Worm (Caenorhabditis elegans) whole organism, midembryonic: ENCODE data around the gene srd-48.

ENCODE experiments used
- T22C8.4 ChIP-seq: fragments of 200-800 bp; sonication (Bioruptor generic); IDR thresholded peaks from 2 replicates; pipeline ENCODE4 v1.3.6; 2022; ENCODE audit warnings: missing genetic modification characterization, missing compliant biosample characterization
- cog-1 ChIP-seq: sonication (generic microtip); optimal IDR thresholded peaks from 2 replicates; lab custom pipeline; 2016; ENCODE audit warnings: missing genetic modification characterization, missing compliant biosample characterization
- flt-1 ChIP-seq: fragments of 200-800 bp; sonication (Bioruptor generic); IDR thresholded peaks from 2 replicates; pipeline ENCODE4 v1.3.6; 2022; ENCODE audit warnings: missing genetic modification characterization, missing compliant biosample characterization
- klf-2 ChIP-seq: fragments of 200-800 bp; sonication (Bioruptor generic); conservative IDR thresholded peaks from 2 replicates; pipeline ENCODE4 v1.3.6; 2022; ENCODE audit warnings: missing genetic modification reagents, missing genetic modification characterization, missing compliant biosample characterization
- med-1 ChIP-seq: sonication (generic microtip); optimal IDR thresholded peaks from 2 replicates; lab custom pipeline; 2017; ENCODE audit warnings: missing genetic modification characterization, mild to moderate bottlenecking, missing compliant biosample characterization, antibody characterized with exemption, missing genetic modification reagents; ENCODE audit not compliant: insufficient read depth
- ref-1 ChIP-seq: fragments of 200-800 bp; sonication (Bioruptor generic); conservative IDR thresholded peaks from 2 replicates; pipeline ENCODE4 v1.3.6; 2022; ENCODE audit warnings: missing genetic modification reagents, missing genetic modification characterization, missing compliant biosample characterization
- tab-1 ChIP-seq: fragments of 200-800 bp; sonication (Bioruptor generic); IDR thresholded peaks from 2 replicates; pipeline ENCODE4 v1.3.6; 2022; ENCODE audit warnings: missing genetic modification characterization, missing compliant biosample characterization
- ztf-23 ChIP-seq: fragments of 200-800 bp; sonication (Bioruptor generic); IDR thresholded peaks from 2 replicates; pipeline ENCODE4 v1.3.6; 2022; ENCODE audit warnings: missing genetic modification reagents, missing genetic modification characterization, missing compliant biosample characterization
- ztf-29 ChIP-seq: fragments of 200-800 bp; sonication (Bioruptor generic); IDR thresholded peaks from 2 replicates; pipeline ENCODE4 v1.3.6; 2022; ENCODE audit warnings: missing genetic modification reagents, missing genetic modification characterization, missing compliant biosample characterization

Gene srd-48

DNA sequence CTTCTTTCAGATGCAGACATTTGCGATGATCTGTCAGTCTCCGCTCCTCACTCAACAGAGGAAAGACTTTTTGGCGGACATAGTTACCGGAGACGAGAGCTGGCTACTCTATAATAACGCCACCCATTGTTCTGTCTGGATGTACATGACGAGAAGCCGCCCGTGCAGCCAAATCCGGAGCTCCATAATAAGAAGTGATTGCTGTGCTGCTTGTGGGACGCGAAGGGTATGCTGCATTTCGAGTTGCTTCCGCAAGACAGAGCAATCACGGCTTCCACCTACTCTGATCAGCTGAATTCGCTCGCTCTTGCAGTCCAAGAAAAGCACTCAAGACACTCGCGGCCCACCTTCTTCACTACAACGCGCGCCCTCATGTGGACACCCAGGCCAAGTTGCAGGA lies 22.1 kb upstream of the srd-48 start:
- TF ChIP-seq T22C8.4 (GFP tag; lab: Robert Waterston, UW): no peak
- no peak for TF ChIP-seq cog-1 (tag; lab: Kevin White, UChicago)
- no peak for TF ChIP-seq ref-1 (GFP tag; lab: Robert Waterston, UW)
- TF ChIP-seq flt-1: no peak
- no peak for TF ChIP-seq med-1
- TF ChIP-seq ztf-23 (GFP tag; lab: Robert Waterston, UW): no peak
- TF ChIP-seq klf-2 (GFP tag; lab: Robert Waterston, UW): no peak
- TF ChIP-seq tab-1 (GFP tag; lab: Robert Waterston, UW): no peak
- TF ChIP-seq ztf-29: no peak

DNA sequence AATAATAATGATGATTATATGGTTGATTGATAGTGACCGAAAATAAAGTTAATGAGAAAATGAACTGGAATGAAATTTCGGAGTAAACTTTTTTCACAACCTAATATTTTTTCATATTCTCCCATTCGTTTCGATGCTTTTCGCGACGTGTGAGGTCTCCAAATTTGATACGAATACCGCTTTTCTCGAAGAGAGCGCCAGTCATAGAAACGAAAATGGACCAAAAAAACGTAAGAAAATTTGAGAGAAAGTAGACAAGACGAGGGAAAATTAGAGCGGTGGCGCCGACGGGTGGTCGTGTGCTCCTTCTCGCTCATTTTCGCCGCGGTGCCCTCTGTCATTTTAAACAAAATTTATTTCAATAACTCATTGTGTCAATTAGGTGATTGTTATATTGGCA lies 21.5 kb upstream of the srd-48 start:
- TF ChIP-seq ztf-23 (GFP tag; lab: Robert Waterston, UW) (no peak), cog-1 (tag; lab: Kevin White, UChicago) (no peak), ztf-29 (no peak), T22C8.4 (GFP tag; lab: Robert Waterston, UW) (no peak), klf-2 (GFP tag; lab: Robert Waterston, UW) (no peak)

DNA sequence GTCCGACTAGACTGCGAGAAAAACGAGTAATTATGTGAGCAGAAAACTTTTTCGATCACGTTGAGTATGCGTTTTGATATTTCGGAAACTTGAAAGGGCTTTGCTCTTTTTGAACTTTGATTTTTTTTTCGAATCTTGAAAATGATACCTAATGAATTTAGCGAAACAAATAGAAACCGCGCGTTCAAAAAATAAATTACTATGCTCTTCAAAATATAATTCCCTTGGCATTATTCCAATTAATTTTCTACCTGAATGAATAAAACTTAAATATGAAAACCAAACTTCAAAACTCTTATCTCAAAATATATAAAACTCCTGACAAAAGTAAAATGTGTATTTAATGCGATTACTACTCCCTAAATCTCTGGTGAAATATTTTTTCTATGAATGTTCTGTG lies 20.6 kb upstream of the srd-48 start, which contains the start of gene xtr-2:
Gene xtr-2 (plus strand): TSS at position 301 of the 400 bp plus-strand sequence.
- TF ChIP-seq T22C8.4 (GFP tag; lab: Robert Waterston, UW) (no peak), ztf-29 (no peak), tab-1 (GFP tag; lab: Robert Waterston, UW) (no peak), flt-1 (no peak), med-1 (no peak), ztf-23 (GFP tag; lab: Robert Waterston, UW) (no peak), ref-1 (GFP tag; lab: Robert Waterston, UW) (no peak), cog-1 (tag; lab: Kevin White, UChicago) (no peak), klf-2 (GFP tag; lab: Robert Waterston, UW) (no peak)

DNA sequence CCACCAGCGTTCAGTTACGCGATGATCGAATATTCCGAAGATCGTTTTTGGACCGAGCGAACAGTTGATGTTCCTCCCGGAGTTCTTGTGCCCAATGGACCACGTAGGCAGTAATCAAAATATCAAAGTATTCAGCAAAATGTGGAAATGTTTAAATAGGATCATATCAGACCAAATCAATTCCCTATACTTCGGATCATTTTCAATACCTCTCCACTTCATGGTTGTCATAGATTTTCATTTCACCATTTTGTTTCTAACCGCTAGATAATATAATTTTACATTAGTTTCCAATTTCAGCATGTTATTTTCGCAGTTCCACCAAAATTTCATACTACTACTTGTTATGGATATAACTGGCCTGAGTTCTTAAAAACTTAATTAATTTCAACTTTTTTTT lies 18.3 kb upstream of the srd-48 start:
- no peak for TF ChIP-seq ref-1 (GFP tag; lab: Robert Waterston, UW)
- no peak for TF ChIP-seq cog-1 (tag; lab: Kevin White, UChicago)

DNA sequence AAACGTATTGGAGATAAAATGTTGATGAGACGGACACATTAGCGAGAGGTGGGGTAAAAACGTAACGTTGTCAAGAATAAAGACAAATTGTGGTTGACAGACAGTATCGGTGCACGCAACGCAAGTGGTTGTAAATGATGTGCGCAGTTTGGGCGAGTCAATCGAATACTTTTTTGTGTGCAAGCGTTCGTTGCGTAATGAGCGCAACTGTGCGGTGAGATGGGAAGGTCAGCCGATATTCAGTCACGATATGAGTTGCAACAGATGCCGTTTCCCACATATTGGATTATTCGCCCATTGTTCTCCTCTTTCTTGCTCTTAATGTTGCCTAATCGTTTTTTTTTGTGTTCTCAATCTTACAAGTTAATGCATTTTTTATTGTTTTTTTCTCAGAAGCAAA lies 15.2 kb upstream of the srd-48 start, which contains the start of gene ceh-40:
Gene ceh-40 (minus strand): TSS at position 41 of the 400 bp plus-strand sequence.
- no peak for TF ChIP-seq flt-1
- TF ChIP-seq ref-1 (GFP tag; lab: Robert Waterston, UW): no peak
- no peak for TF ChIP-seq med-1
- TF ChIP-seq cog-1 (tag; lab: Kevin White, UChicago): no peak
- TF ChIP-seq tab-1 (GFP tag; lab: Robert Waterston, UW): no peak
- TF ChIP-seq ztf-23 (GFP tag; lab: Robert Waterston, UW): no peak
- TF ChIP-seq ztf-29: no peak
- TF ChIP-seq T22C8.4 (GFP tag; lab: Robert Waterston, UW): no peak
- TF ChIP-seq klf-2 (GFP tag; lab: Robert Waterston, UW): no peak

DNA sequence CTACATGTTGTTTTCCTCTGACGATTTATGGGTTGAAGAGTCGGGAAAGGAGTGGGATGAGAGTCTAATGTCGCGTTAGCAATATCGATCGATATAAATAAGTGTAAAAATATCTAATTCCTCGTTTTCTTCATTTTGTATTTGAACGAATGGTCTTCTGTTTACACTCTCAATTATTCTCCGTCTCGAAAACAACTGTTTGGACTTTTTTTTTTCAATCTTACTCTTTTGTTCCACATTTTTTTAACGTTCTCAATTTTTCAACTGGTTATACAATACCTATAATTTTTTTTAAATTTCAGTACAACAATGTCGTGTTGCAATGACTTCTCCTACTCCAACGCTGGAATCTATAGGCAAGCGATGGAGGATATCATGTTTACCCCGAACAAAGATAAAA lies 14.6 kb upstream of the srd-48 start, which contains the start of gene F17A2.13:
Gene F17A2.13 (plus strand): TSS at position 301 of the 400 bp plus-strand sequence.
- no peak for TF ChIP-seq flt-1

DNA sequence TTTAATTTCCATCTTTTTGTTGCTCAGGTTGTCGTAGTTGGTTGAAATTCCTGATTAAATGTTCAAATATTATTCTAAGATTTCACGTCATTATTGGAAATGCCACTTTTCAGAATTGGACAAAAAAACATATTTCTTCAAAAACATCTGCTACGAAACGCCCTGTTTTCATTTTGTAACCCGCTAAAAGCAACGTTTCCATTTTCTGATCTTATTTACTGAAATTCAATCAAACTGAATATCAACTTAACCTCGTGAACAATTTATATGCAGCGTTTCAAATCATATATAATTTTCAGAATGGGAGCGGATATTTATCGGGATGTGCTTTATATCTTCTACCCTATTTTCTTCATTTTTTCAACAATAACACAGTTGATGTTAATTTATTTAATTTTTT lies 12.5 kb upstream of the srd-48 start, which contains the start of gene srd-40:
Gene srd-40 (plus strand): TSS at position 301 of the 400 bp plus-strand sequence.
- no peak for TF ChIP-seq ztf-29
- TF ChIP-seq med-1: no peak
- TF ChIP-seq flt-1: no peak
- TF ChIP-seq tab-1 (GFP tag; lab: Robert Waterston, UW): no peak
- TF ChIP-seq klf-2 (GFP tag; lab: Robert Waterston, UW): no peak
- no peak for TF ChIP-seq ztf-23 (GFP tag; lab: Robert Waterston, UW)
- TF ChIP-seq ref-1 (GFP tag; lab: Robert Waterston, UW): no peak
- no peak for TF ChIP-seq T22C8.4 (GFP tag; lab: Robert Waterston, UW)
- TF ChIP-seq cog-1 (tag; lab: Kevin White, UChicago): no peak

DNA sequence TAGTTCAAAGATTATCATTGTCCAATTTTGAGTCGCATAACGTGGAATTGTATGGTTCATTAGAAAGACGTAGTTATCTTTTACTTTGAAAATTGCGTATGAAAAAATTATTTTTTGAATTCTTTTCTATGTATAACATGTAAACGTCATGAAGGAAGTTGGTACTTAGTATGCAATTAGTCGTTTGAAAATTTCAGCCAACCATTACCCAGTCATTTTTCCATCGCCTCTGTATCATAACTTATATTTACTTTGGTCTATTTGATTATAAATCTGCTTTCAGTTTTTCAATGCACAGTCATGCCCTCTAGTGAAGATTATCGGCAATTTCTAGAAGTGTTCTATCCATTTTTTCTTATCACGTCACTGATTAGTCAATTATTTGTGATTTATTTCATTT lies 9.5 kb upstream of the srd-48 start, which contains the start of gene srd-41:
Gene srd-41 (plus strand): TSS at position 301 of the 400 bp plus-strand sequence.
- TF ChIP-seq flt-1: no peak
- no peak for TF ChIP-seq ztf-23 (GFP tag; lab: Robert Waterston, UW)
- TF ChIP-seq med-1: no peak
- no peak for TF ChIP-seq tab-1 (GFP tag; lab: Robert Waterston, UW)
- TF ChIP-seq ztf-29: no peak
- no peak for TF ChIP-seq klf-2 (GFP tag; lab: Robert Waterston, UW)
- no peak for TF ChIP-seq cog-1 (tag; lab: Kevin White, UChicago)
- no peak for TF ChIP-seq T22C8.4 (GFP tag; lab: Robert Waterston, UW)
- TF ChIP-seq ref-1 (GFP tag; lab: Robert Waterston, UW): no peak

DNA sequence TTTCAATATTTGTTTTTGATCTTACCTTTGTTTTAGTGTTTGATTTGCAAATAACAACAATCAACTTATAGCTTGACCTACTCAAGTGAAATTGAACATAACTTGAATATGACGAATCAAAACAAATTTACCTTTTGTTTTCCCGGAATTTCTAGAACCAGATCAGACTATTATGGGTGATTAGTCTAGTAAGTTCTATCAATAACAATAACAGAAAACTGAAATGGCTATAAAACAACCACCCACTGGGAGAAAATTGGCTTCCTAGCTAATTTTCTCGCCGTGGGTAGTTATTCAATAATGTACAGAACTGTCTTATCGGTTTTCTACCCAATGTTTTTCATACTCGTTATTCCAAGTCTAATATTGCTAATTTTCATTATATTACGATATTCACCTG lies 7.2 kb upstream of the srd-48 start, which contains the start of gene srd-45:
Gene srd-45 (plus strand): TSS at position 301 of the 400 bp plus-strand sequence.
- TF ChIP-seq T22C8.4 (GFP tag; lab: Robert Waterston, UW): no peak
- TF ChIP-seq tab-1 (GFP tag; lab: Robert Waterston, UW): no peak
- no peak for TF ChIP-seq med-1
- TF ChIP-seq ztf-23 (GFP tag; lab: Robert Waterston, UW): no peak
- TF ChIP-seq ztf-29: no peak
- TF ChIP-seq flt-1: no peak
- no peak for TF ChIP-seq klf-2 (GFP tag; lab: Robert Waterston, UW)
- TF ChIP-seq cog-1 (tag; lab: Kevin White, UChicago): no peak

DNA sequence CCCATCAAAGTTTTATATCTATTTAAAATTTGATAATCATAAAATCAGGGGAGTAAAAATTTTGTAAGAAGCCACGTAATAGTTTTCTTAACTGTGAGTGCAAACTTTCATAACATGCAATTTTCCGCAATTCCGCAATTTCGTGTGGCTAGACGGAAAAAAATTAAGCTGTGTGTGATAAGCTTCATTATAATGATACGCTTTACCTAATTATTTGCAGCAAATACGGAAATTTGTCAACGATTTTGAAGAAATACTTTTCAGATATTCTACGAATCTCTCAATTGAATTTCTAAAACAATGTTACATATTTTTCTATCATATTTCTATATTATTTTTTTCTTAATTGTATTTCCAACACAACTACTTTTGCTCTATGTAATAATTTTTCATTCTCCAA lies 4.1 kb upstream of the srd-48 start, which contains the start of gene srd-46:
Gene srd-46 (plus strand): TSS at position 301 of the 400 bp plus-strand sequence.
- TF ChIP-seq flt-1 (no peak), cog-1 (tag; lab: Kevin White, UChicago) (no peak), tab-1 (GFP tag; lab: Robert Waterston, UW) (no peak), ref-1 (GFP tag; lab: Robert Waterston, UW) (no peak), T22C8.4 (GFP tag; lab: Robert Waterston, UW) (no peak), ztf-29 (no peak), ztf-23 (GFP tag; lab: Robert Waterston, UW) (no peak), med-1 (no peak), klf-2 (GFP tag; lab: Robert Waterston, UW) (no peak)
